Worm (Caenorhabditis elegans): ENCODE results near the gene clec-254.

The clec-254 gene

ce11 chrV:18706063-18706620 is 48.1 kb downstream of the clec-254 start, which contains the start of gene Y17D7C.1:
Y17D7C.1 (plus strand) TSS chrV:18706570.
- no peak for TF ChIP-seq elt-3 (tag; optimal IDR thresholded peaks at IDR 0.05)
- no peak for TF ChIP-seq efl-1 (optimal IDR thresholded peaks at IDR 0.05)
- TF ChIP-seq efl-1 (GFP tag; optimal IDR thresholded peaks at IDR 0.05 in 1 of 2) = peak in 1 of 2 experiments; percentile 86
- TF ChIP-seq fos-1 (tag; optimal IDR thresholded peaks at IDR 0.05) = no peak
- TF ChIP-seq nhr-71 (tag; optimal IDR thresholded peaks at IDR 0.05) = no peak
- TF ChIP-seq pag-3 (tag; optimal IDR thresholded peaks at IDR 0.05; ENCODE audit: borderline replicate concordance, insufficient read depth) = no peak

- TF ChIP-seq nhr-19 (GFP tag; conservative IDR thresholded peaks at IDR 0.05) (0 out of 2 replicates have a peak, but pooled peaks have one; percentile 2), ets-5 (GFP tag; IDR thresholded peaks at IDR 0.05) (0 out of 2 replicates have a peak, but pooled peaks have one; percentile 44), unc-62 (GFP tag; optimal IDR thresholded peaks at IDR 0.05) (no peak), snu-23 (GFP tag; optimal IDR thresholded peaks at IDR 0.05) (no peak), hlh-17 (GFP tag; optimal IDR thresholded peaks at IDR 0.05; ENCODE audit: borderline replicate concordance) (no peak), lin-39 (tag; optimal IDR thresholded peaks at IDR 0.05) (no peak), fkh-8 (tag; optimal IDR thresholded peaks at IDR 0.05) (no peak)
These were observed 48.7 kb downstream of the clec-254 start for ce11 chrV:18705319-18706062.
